Fruit fly (Drosophila melanogaster): ENCODE results near the gene Faa.
A peak's percentile ranks its signal among the peaks of the same experiment; 100 is the strongest.

Faa gene

DNA sequence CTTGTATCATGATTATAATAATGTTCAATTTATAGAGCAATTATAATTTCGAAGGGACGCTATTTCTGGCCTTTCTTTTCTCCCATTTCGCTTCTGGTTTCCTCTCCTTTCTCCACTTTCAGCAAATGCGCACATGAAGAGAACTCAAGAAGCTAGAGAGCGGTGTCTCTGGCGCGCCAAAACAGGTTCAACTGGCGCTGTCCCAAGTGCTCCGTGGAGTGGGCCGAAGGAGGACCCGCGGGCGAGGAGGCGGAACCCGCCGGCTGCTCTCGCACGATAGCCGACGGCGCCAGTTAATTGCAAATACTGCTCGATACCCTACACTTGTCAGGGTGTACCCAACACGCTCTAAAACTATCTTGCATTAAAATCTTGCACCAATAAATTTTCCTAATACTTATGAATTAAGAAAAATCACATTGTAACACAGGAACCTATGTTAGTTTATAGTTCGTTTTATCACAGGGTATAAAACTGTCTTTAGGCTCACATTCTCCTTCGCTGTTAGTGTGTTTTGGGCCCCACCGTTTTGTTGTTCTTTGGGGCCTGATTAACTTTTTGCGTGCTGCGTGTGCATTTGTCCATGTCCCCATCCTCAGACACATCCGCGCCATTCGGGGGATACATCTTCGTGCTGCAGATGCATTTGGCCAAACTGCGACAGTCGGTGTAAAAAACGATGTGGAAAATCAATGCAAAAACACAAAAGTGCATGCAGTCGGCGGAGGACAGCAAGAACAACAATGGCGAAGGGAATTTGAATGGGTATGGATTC, 3.3 kb downstream of the Faa start:
- peak; percentile 88 for TF ChIP-seq noc (tag; optimal IDR thresholded peaks at IDR 0.05)

DNA sequence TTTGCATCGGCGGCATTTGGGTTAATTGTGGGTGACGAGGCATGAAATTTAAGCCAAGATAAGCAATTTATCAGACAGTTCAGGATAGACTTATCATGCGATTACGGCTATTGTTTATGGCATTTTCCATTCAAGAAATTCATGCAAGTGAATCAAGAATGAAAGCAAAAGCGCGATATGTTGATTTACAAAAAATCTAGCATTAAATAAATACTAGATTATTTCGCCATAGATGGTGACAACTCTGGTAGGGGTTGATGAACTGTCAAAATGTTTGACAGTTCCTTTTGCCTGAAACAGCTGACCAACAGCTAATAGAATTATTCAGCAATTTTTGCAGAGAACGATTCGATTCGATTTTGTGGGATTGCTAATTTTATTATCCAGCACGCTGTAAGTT, 4.7 kb downstream of the Faa start, which contains the start of gene CG32259:
CG32259 (plus strand) TSS at position 301 of the 400 bp plus-strand sequence.
- no peak for TF ChIP-seq noc (tag; optimal IDR thresholded peaks at IDR 0.05)

DNA sequence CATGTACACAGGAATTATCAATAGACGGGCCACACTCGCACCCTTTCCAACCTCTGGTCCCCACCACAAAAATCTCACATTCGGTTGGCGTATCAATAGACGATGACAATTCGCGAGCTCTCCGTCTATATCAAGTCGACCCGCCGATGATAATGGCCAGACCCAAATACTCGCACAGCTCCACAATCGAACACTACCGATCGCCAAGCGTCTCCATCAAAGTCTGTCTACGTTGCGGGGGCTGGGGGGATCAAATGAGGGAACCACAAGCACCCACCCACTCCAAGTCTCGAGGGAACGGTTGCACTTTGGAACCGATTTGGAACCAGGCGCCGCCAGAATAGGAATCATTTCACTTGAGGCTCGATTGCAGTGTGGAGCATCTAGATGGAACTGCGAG, 5.4 kb downstream of the Faa start:
- TF ChIP-seq noc (tag; optimal IDR thresholded peaks at IDR 0.05), result no peak

DNA sequence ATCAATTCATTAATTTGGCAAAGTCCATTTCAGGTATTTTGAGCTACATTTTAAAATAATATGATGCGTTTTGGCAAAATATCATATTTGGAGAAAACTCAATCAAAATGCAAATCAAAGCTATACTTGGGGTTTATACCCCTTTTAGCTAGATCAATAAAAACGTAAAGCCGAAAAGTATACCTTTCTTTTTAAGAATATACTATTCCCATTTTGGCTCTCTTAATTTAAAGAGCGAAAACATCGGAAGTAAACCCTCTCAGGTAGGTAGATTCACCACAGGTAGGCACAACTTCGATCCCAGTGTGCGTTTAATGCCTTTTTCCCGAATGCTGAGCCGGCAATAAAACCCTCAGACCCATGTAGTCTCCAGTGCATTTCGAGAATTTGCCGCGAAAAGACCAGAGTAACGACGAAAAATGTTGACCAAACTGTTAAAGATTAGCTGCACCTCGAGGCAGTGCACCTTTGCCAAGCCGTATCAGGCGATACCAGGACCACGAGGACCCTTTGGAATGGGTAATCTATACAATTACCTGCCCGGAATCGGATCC, 11.8 kb downstream of the Faa start, which contains the start of gene dib:
dib (plus strand) TSS at position 372 of the 554 bp plus-strand sequence.
- TF ChIP-seq noc (tag; optimal IDR thresholded peaks at IDR 0.05), result no peak

DNA sequence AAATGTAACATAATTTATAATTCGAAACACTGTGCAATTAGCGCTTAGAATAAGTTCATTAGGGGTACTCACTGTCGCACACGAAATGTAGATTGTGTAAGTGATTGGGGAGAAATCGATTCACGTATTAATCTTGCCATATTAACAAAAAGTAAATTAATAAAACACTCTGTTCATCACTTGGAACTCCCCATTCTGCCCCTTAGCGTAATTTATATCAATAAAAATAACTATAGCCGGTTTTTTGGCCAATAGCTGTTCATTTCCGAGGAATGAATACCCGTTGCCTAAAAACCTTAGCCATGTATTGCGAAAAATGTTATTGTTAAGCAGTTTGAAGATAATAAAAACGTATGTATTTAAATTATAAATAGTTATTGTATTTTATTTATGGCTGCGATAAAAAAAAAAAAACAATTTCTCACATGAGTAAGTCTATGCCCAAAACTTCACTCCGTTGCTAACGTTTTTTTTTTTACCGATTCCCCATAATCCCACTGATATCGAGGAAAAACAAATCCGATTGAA, 14.4 kb downstream of the Faa start, which contains the start of gene Ugt305A1:
Ugt305A1 (plus strand) TSS at position 478 of the 528 bp plus-strand sequence.
- no peak for TF ChIP-seq noc (tag; optimal IDR thresholded peaks at IDR 0.05)

DNA sequence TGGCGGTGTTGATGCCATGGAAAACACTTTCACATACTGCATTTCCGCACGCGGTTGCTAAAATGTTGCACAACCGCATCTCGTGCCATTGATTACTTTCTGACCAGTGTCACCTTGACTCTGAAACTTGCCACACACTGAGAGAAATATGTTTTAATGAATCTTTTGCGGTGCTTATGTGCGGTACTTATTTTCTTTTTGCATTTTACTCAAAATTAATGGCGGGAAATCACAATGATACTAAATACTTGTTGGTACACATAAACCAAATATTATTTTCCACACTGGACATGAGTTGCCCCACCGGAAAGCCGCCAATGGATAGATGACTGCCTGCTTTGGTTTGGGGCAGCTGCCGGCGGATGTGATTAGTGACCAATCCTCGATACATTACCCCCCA, 16.9 kb downstream of the Faa start:
- TF ChIP-seq noc (tag; optimal IDR thresholded peaks at IDR 0.05), result no peak

DNA sequence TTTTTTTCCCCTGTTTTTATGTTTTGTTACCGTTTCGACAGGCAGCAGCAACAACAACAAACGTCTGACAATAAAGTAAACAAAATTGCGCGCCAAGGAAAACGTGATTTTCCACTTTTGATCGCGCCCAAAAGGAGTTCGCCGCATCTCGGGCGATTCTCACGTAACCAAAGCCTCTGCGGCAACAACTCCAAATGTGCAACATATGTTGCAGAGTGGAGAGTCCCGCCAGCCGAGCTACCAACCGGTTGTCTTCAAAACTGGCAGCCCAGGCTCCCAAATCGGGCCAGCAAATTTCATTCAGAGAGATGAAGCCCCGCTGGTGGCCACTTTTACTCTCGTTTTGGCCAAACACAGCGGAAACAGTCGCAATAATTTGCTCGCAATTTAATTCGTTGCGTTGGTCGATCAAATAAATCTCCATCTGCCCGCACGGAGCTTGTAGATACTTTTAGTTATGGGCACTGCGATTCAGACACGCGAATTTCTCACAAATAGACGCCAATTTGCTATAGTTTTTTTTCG, 18.3 kb downstream of the Faa start:
- TF ChIP-seq noc (tag; optimal IDR thresholded peaks at IDR 0.05), result no peak

DNA sequence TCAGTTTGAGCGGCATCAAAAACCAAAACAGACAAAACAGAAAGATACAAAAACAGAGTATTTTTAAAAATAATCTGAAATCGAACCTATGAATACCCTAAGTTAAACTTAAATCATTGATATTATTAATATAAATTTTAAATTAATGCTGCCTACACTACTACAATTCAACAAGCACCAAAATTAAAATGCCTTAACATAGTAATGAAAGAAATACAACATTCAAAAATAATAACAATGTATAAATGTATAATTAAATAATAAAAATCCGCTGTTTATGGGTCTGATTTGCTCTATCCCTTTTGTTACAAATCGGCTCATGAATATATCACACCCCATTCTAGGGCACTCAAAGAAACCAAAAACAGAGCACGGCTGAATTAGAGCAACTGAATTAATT, 24.7 kb downstream of the Faa start:
- no peak for TF ChIP-seq noc (tag; optimal IDR thresholded peaks at IDR 0.05)

DNA sequence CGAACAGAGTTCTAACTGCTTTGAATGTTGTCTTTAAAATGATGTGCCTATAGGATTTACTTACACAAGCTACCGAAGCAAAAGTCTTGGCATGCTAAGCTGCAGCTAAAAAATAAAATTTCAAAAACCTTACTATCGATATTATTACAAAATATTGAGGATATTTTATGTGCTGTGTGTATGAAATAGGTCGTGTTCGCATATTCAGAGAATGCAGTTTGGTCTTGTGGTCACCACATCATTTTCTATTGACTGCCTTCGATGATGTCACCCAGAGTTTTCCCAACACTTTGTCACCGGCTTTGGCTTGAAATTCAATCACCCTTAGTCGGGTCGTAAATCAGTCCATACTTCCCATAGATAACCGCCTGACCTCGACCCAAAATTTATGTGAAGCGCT, 26.1 kb downstream of the Faa start, which contains the start of gene Dpy-30L2:
Dpy-30L2 (minus strand) TSS at position 101 of the 400 bp plus-strand sequence.
- TF ChIP-seq noc (tag; optimal IDR thresholded peaks at IDR 0.05), result no peak

DNA sequence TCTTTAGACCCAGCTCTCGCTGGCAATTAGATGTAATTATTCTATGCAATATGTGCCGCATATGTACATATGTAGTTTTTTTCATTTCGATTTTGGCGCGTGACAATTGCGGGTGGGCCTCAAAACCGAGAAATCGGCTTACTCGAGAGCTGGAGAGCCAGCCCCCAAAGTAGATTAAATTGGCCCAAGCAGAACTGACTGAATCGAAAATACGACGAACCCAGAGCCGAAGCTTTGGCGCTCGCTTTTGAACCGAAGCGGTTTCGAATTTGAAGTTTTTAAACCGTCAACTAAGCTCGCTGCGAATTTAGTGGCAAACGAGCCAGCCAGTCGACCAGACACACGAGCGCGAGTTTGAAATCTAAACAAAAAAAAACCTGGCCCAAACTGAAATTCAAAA, 27.5 kb downstream of the Faa start, which contains the start of gene CG1136:
CG1136 (plus strand) TSS at position 308 of the 400 bp plus-strand sequence.
- no peak for TF ChIP-seq noc (tag; optimal IDR thresholded peaks at IDR 0.05)

DNA sequence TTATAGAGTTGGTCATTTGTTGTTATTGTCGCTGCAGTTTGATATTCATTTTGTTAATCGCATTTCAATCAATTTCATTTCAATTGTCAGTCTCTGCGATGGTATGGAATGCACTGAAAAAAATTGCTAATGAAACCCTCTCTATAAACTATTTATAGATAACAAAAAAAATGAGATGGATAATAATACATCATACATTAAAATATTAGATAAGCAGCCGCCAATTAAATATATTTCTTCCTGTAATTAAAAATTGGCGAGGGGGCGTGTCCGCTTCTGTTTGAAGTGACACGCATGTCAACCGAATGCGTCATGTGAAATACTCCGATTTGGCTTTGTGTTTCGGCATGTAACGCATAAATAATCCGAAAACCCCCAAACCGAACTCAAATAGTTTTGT, 29.3 kb downstream of the Faa start:
- no peak for TF ChIP-seq noc (tag; optimal IDR thresholded peaks at IDR 0.05)

DNA sequence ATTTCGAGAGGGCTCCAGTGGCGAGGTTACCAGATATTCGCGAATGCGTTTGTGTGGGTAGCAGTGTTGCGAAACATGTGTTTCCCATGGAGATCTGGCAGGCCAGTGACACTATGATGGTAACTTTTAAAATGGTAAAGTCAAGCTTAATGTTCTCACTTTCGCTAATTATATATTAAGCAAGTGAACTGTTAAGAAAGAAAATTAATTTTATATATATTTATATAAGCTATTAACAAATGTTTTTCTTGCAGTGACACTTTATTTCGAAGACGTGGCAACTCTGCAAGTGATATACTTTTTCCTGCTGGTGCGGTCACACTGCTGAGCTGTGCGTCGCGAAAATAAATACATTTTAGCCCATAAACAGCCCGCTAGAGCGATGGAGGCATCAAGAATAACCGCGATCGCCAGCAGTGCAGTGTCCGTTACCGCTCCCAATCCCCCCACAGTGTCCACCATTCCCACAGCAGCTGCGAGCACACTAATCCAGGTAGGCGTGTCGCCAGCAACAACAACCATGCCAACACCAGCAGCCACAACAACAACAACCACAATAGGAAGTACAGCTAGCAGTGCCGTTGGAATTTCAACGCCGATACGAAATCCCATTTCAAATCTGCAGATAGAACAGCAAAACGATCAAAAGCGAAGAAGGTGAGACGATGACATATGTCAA, 33.4 kb downstream of the Faa start, which contains the start of the genes CG11593 and Rcd5:
CG11593 (minus strand) TSS at position 236 of the 679 bp plus-strand sequence.
Rcd5 (plus strand) TSS at position 283 of the 679 bp plus-strand sequence.
- TF ChIP-seq noc (tag; optimal IDR thresholded peaks at IDR 0.05), result no peak

DNA sequence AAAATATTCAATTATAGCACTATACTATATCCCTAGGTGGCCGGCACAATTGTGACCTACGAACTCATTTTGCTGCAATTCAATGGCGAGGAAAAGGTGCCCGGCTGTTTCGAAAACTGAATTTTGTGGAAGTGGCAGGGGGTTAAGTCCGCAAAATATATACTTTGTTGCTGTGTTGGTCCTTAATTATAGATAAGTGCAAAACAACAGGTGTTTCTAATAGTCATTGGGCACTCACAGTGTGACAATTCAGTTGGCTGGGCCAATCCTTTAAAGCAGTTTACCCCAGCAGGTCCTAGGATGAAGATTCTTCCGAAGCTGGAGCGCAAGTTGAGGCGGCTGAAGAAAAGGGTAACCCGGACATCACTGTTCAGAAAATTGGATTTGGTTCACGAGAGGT, 38.3 kb downstream of the Faa start, which contains the start of gene Gr64f:
Gr64f (plus strand) TSS at position 301 of the 400 bp plus-strand sequence.
- no peak for TF ChIP-seq noc (tag; optimal IDR thresholded peaks at IDR 0.05)

DNA sequence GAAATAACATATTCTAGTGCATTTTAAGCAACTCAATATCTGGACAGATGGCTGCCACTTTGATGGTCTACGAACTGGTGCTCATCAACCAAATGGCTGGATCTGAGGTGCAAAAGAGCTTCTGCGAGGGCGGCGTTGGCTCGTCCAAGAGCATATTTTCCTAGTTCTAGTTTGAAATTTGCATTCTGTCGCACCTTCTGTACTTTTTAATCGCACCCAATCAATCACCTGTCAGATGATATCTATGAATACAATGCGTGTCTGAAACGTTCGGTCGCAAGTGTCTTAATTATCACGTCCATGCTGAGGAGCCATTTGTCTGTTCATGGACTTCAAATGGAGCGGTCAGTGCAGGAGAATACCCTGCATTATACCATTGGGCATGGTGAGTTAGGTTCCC, 42.0 kb downstream of the Faa start, which contains the start of the genes Gr64d and Gr64e:
Gr64d (plus strand) TSS at position 301 of the 400 bp plus-strand sequence.
Gr64e (plus strand) TSS at position 380 of the 400 bp plus-strand sequence.
- no peak for TF ChIP-seq noc (tag; optimal IDR thresholded peaks at IDR 0.05)

DNA sequence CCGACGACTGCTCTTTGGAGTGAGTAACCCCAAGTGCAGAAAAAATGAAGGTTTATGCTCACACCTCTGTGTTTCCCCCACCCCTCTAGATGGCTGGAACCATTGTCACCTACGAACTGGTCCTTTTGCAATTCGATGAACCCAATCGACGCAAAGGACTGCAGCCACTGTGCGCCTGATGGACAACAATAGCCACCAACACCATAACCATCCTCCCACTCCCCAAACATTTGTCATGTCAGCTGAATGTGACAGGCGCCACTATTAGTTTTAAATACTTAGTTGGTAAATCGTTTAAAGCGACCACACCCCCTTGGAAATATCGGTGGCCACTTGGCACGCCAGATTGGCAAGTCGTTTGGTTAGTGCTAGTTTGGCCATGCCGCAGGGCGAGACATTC, 45.4 kb downstream of the Faa start, which contains the start of the genes Gr64b and Gr64c:
Gr64b (plus strand) TSS at position 301 of the 400 bp plus-strand sequence.
Gr64c (plus strand) TSS at position 301 of the 400 bp plus-strand sequence.
- no peak for TF ChIP-seq noc (tag; optimal IDR thresholded peaks at IDR 0.05)
